Worm (Caenorhabditis elegans) whole organism, L2 larva: ENCODE measurements around the gene bath-29.

ENCODE experiments used
- C34F6.9 ChIP-seq: fragments of 150-350 bp; optimal IDR thresholded peaks from 2 replicates; lab custom pipeline; 2014; ENCODE audit warnings: missing biosample characterization, missing genetic modification characterization
- F13H6.1 ChIP-seq: sonication (generic microtip); optimal IDR thresholded peaks from 2 replicates; lab custom pipeline; 2016; ENCODE audit warnings: missing genetic modification characterization, missing compliant biosample characterization
- Y55F3AM.14 ChIP-seq: fragments of 200-800 bp; sonication (Bioruptor generic); optimal IDR thresholded peaks from 2 replicates; lab custom pipeline; 2018; ENCODE audit warnings: mild to moderate bottlenecking, missing genetic modification characterization, missing compliant biosample characterization
- aly-2 ChIP-seq: fragments of 150-350 bp; optimal IDR thresholded peaks from 2 replicates; lab custom pipeline; 2014; ENCODE audit warnings: missing biosample characterization, missing genetic modification characterization
- blmp-1 ChIP-seq: sonication (generic microtip); optimal IDR thresholded peaks from 2 replicates; lab custom pipeline; 2017; ENCODE audit warnings: missing genetic modification characterization, mild to moderate bottlenecking, missing compliant biosample characterization, antibody characterized with exemption, moderate library complexity; ENCODE audit not compliant: insufficient read depth
- ceh-82 ChIP-seq: fragments of 150-350 bp; optimal IDR thresholded peaks from 2 replicates; lab custom pipeline; 2014; ENCODE audit warnings: missing biosample characterization, missing genetic modification characterization
- egl-27 ChIP-seq: sonication (generic microtip); optimal IDR thresholded peaks from 3 replicates; lab custom pipeline; 2017; ENCODE audit warnings: missing biosample characterization, missing genetic modification reagents, missing genetic modification characterization
- elt-1 ChIP-seq: fragments of 150-350 bp; optimal IDR thresholded peaks from 2 replicates; lab custom pipeline; 2014; ENCODE audit warnings: missing biosample characterization, missing genetic modification characterization
- fos-1 ChIP-seq: fragments of 150-350 bp; optimal IDR thresholded peaks from 2 replicates; lab custom pipeline; 2014; ENCODE audit warnings: missing biosample characterization, missing genetic modification characterization
- gmeb-1 ChIP-seq: fragments of 150-350 bp; optimal IDR thresholded peaks from 2 replicates; lab custom pipeline; 2014; ENCODE audit warnings: missing biosample characterization, missing genetic modification characterization
- lin-11 ChIP-seq: fragments of 150-350 bp; sonication (generic microtip); optimal IDR thresholded peaks from 2 replicates; lab custom pipeline; 2014; ENCODE audit warnings: missing biosample characterization, missing genetic modification characterization, inconsistent platforms, mixed read lengths
- lin-13 ChIP-seq: fragments of 150-350 bp; optimal IDR thresholded peaks from 2 replicates; lab custom pipeline; 2014; ENCODE audit warnings: missing biosample characterization, missing genetic modification reagents, missing genetic modification characterization
- lsy-2 ChIP-seq, 2 experiments: fragments of 150-350 bp in 1 of 2; sonication (generic microtip) in 1 of 2; optimal IDR thresholded peaks; 2 replicates each; lab custom pipeline; 2014 to 2017; ENCODE audit warnings: missing biosample characterization in 2 of 2, missing genetic modification characterization in 2 of 2
- mab-5 ChIP-seq: fragments of 150-350 bp; optimal IDR thresholded peaks from 2 replicates; lab custom pipeline; 2014; ENCODE audit warnings: missing biosample characterization, missing genetic modification characterization
- mbf-1 ChIP-seq: sonication (generic microtip); optimal IDR thresholded peaks from 2 replicates; lab custom pipeline; 2017; ENCODE audit warnings: missing biosample characterization, missing genetic modification characterization
- nhr-10 ChIP-seq: sonication (generic microtip); optimal IDR thresholded peaks from 2 replicates; lab custom pipeline; 2017; ENCODE audit warnings: missing biosample characterization, missing genetic modification characterization
- nhr-11 ChIP-seq: fragments of 150-350 bp; optimal IDR thresholded peaks from 2 replicates; lab custom pipeline; 2014; ENCODE audit warnings: missing biosample characterization, missing genetic modification characterization
- nhr-12 ChIP-seq: fragments of 150-350 bp; optimal IDR thresholded peaks from 2 replicates; lab custom pipeline; 2014; ENCODE audit warnings: missing biosample characterization, missing genetic modification characterization
- nhr-129 ChIP-seq: fragments of 150-350 bp; optimal IDR thresholded peaks from 2 replicates; lab custom pipeline; 2014; ENCODE audit warnings: missing biosample characterization, missing genetic modification characterization
- nhr-21 ChIP-seq: fragments of 150-350 bp; optimal IDR thresholded peaks from 2 replicates; lab custom pipeline; 2014; ENCODE audit warnings: missing biosample characterization, missing genetic modification characterization
- nhr-23 ChIP-seq: fragments of 150-350 bp; optimal IDR thresholded peaks from 2 replicates; lab custom pipeline; 2014; ENCODE audit warnings: missing biosample characterization, missing genetic modification reagents, missing genetic modification characterization
- nhr-237 ChIP-seq: fragments of 150-350 bp; optimal IDR thresholded peaks from 2 replicates; lab custom pipeline; 2014; ENCODE audit warnings: missing biosample characterization, missing genetic modification characterization
- nhr-25 ChIP-seq: fragments of 150-350 bp; sonication (generic microtip); optimal IDR thresholded peaks from 3 replicates; lab custom pipeline; 2014; ENCODE audit warnings: missing biosample characterization, missing genetic modification characterization
- nhr-77 ChIP-seq: fragments of 150-350 bp; optimal IDR thresholded peaks from 2 replicates; lab custom pipeline; 2014; ENCODE audit warnings: missing biosample characterization, missing genetic modification characterization
- peb-1 ChIP-seq: fragments of 150-350 bp; optimal IDR thresholded peaks from 2 replicates; lab custom pipeline; 2014; ENCODE audit warnings: missing biosample characterization, missing genetic modification characterization
- skn-1 ChIP-seq: sonication (generic microtip); optimal IDR thresholded peaks from 2 replicates; lab custom pipeline; 2017; ENCODE audit warnings: missing biosample characterization, missing genetic modification characterization
- sma-3 ChIP-seq: sonication (generic microtip); optimal IDR thresholded peaks from 2 replicates; lab custom pipeline; 2016; ENCODE audit warnings: missing genetic modification reagents, missing genetic modification characterization, missing compliant biosample characterization
- sma-9 ChIP-seq, 2 experiments: fragments of 150-350 bp in 1 of 2; sonication (generic microtip) in 1 of 2; optimal IDR thresholded peaks; 2 replicates each; lab custom pipeline; 2014 to 2016; ENCODE audit warnings: missing genetic modification characterization in 2 of 2, mild to moderate bottlenecking in 1 of 2, missing biosample characterization in 1 of 2, missing compliant biosample characterization in 1 of 2, missing genetic modification reagents in 1 of 2, moderate library complexity in 1 of 2
- snpc-4 ChIP-seq: fragments of 150-350 bp; optimal IDR thresholded peaks from 2 replicates; lab custom pipeline; 2014; ENCODE audit warnings: missing biosample characterization, missing genetic modification characterization
- unc-39 ChIP-seq: fragments of 150-350 bp; optimal IDR thresholded peaks from 2 replicates; lab custom pipeline; 2014; ENCODE audit warnings: missing biosample characterization, missing genetic modification characterization
- unc-55 ChIP-seq: fragments of 150-350 bp; sonication (generic microtip); optimal IDR thresholded peaks from 3 replicates; lab custom pipeline; 2014; ENCODE audit warnings: missing biosample characterization, missing genetic modification reagents, missing genetic modification characterization
- unc-62 ChIP-seq: fragments of 150-350 bp; optimal IDR thresholded peaks from 2 replicates; lab custom pipeline; 2014; ENCODE audit warnings: missing biosample characterization, missing genetic modification reagents, missing genetic modification characterization
- ztf-1 ChIP-seq: fragments of 200-800 bp; sonication (Bioruptor generic); conservative IDR thresholded peaks from 2 replicates; pipeline ENCODE4 v1.3.6; 2022; ENCODE audit warnings: missing genetic modification characterization, missing compliant biosample characterization
- ztf-11 ChIP-seq: sonication (generic microtip); optimal IDR thresholded peaks from 2 replicates; lab custom pipeline; 2017; ENCODE audit warnings: missing biosample characterization, missing genetic modification characterization
- ztf-4 ChIP-seq: fragments of 150-350 bp; optimal IDR thresholded peaks from 2 replicates; lab custom pipeline; 2014; ENCODE audit warnings: missing biosample characterization, missing genetic modification characterization

The bath-29 gene

ce11 chrII:3376789-3377188, 28.4 kb downstream of the bath-29 start, which contains the start of gene bath-9:
bath-9 (plus strand) TSS chrII:3377089.
- no peak for TF ChIP-seq gmeb-1 (tag; lab: Kevin White, UChicago)
- TF ChIP-seq Y55F3AM.14 (GFP tag; lab: Kevin White, UChicago): no peak
- no peak for TF ChIP-seq nhr-129
- TF ChIP-seq nhr-21 (tag; lab: Kevin White, UChicago): no peak
- TF ChIP-seq lsy-2 (tag; optimal IDR thresholded peaks at IDR 0.05; lab: Kevin White, UChicago): no peak
- no peak for TF ChIP-seq skn-1 (tag; lab: Kevin White, UChicago)
- no peak for TF ChIP-seq aly-2 (tag; lab: Kevin White, UChicago)
- no peak for TF ChIP-seq sma-9 (GFP tag; optimal IDR thresholded peaks at IDR 0.05; lab: Kevin White, UChicago)
- no peak for TF ChIP-seq sma-9 (tag; optimal IDR thresholded peaks at IDR 0.05; lab: Kevin White, UChicago)
- TF ChIP-seq lin-13 (GFP tag; lab: Kevin White, UChicago): no peak
- TF ChIP-seq ztf-4 (tag; lab: Kevin White, UChicago): no peak
- no peak for TF ChIP-seq unc-62 (GFP tag; lab: Kevin White, UChicago)
- TF ChIP-seq mab-5 (tag; lab: Kevin White, UChicago): no peak
- no peak for TF ChIP-seq ztf-1 (GFP tag; lab: Robert Waterston, UW)
- TF ChIP-seq nhr-25 (tag; lab: Kevin White, UChicago): no peak
- no peak for TF ChIP-seq sma-3
- TF ChIP-seq nhr-12 (tag; lab: Kevin White, UChicago): no peak

ce11 chrII:3378275-3378674, 29.9 kb downstream of the bath-29 start, which contains the start of gene Y49F6C.2:
Y49F6C.2 (plus strand) TSS chrII:3378575.
- TF ChIP-seq F13H6.1 (tag; lab: Kevin White, UChicago): no peak
- no peak for TF ChIP-seq unc-39
- TF ChIP-seq sma-9 (GFP tag; optimal IDR thresholded peaks at IDR 0.05; lab: Kevin White, UChicago): no peak
- no peak for TF ChIP-seq sma-9 (tag; optimal IDR thresholded peaks at IDR 0.05; lab: Kevin White, UChicago)
- no peak for TF ChIP-seq gmeb-1 (tag; lab: Kevin White, UChicago)
- TF ChIP-seq nhr-77 (tag; lab: Kevin White, UChicago): no peak
- TF ChIP-seq egl-27: no peak
- no peak for TF ChIP-seq ztf-1 (GFP tag; lab: Robert Waterston, UW)
- no peak for TF ChIP-seq C34F6.9 (tag; lab: Kevin White, UChicago)
- TF ChIP-seq sma-3: no peak
- TF ChIP-seq nhr-23 (tag; lab: Kevin White, UChicago): no peak
- TF ChIP-seq nhr-21 (tag; lab: Kevin White, UChicago): no peak
- no peak for TF ChIP-seq unc-55
- no peak for TF ChIP-seq ceh-82 (tag; lab: Kevin White, UChicago)
- TF ChIP-seq snpc-4: no peak
- TF ChIP-seq nhr-11 (tag; lab: Kevin White, UChicago): no peak
- no peak for TF ChIP-seq peb-1 (tag; lab: Kevin White, UChicago)

- TF ChIP-seq nhr-21 (tag; lab: Kevin White, UChicago) (no peak), mab-5 (tag; lab: Kevin White, UChicago) (no peak), lin-13 (GFP tag; lab: Kevin White, UChicago) (no peak), elt-1 (no peak), skn-1 (tag; lab: Kevin White, UChicago) (no peak), lin-11 (tag; lab: Kevin White, UChicago) (no peak), nhr-237 (tag; lab: Kevin White, UChicago) (no peak), blmp-1 (no peak), nhr-10 (no peak), ceh-82 (tag; lab: Kevin White, UChicago) (no peak), mbf-1 (tag; lab: Kevin White, UChicago) (no peak), snpc-4 (no peak), unc-39 (no peak)
These were observed 33.1 kb downstream of the bath-29 start, which contains the start of gene T06D4.1 for ce11 chrII:3381510-3381909. T06D4.1 (plus strand) TSS chrII:3381830.

- TF ChIP-seq ztf-11 (tag; lab: Kevin White, UChicago) (no peak), fos-1 (no peak), sma-9 (GFP tag; optimal IDR thresholded peaks at IDR 0.05; lab: Kevin White, UChicago) (no peak), sma-9 (tag; optimal IDR thresholded peaks at IDR 0.05; lab: Kevin White, UChicago) (no peak), lsy-2 (tag; optimal IDR thresholded peaks at IDR 0.05; lab: Kevin White, UChicago) (no peak), unc-39 (no peak), elt-1 (no peak)
- TF ChIP-seq, all 48 proteins: peak for 0
These were observed 34.8 kb downstream of the bath-29 start for ce11 chrII:3383116-3383515.
